Worm (Caenorhabditis elegans) whole organism, L4 larva: Measurements from ENCODE around the gene srbc-43.

Experiments
- F10B5.3 ChIP-seq: sonication (generic microtip); optimal IDR thresholded peaks from 2 replicates; lab custom pipeline; 2016; ENCODE audit warnings: mild to moderate bottlenecking, missing genetic modification characterization, missing compliant biosample characterization
- F26F4.8 ChIP-seq: fragments of 200-800 bp; sonication (Bioruptor generic); conservative IDR thresholded peaks from 2 replicates; pipeline ENCODE4 v1.3.6; 2022; ENCODE audit warnings: missing genetic modification characterization, missing compliant biosample characterization
- F37D6.2 ChIP-seq: sonication (generic microtip); optimal IDR thresholded peaks from 2 replicates; lab custom pipeline; 2016; ENCODE audit warnings: mild to moderate bottlenecking, missing genetic modification characterization, missing compliant biosample characterization
- F44E2.7 ChIP-seq: fragments of 200-800 bp; sonication (Bioruptor generic); IDR thresholded peaks from 2 replicates; pipeline ENCODE4 v2.1.2; 2022; ENCODE audit warnings: missing genetic modification characterization, missing compliant biosample characterization
- F49E8.2 ChIP-seq: sonication (generic microtip); optimal IDR thresholded peaks from 2 replicates; lab custom pipeline; 2016; ENCODE audit warnings: missing compliant biosample characterization, mild to moderate bottlenecking, missing genetic modification characterization, borderline replicate concordance
- R02D3.7 ChIP-seq: fragments of 150-350 bp; sonication (generic microtip); optimal IDR thresholded peaks from 3 replicates; lab custom pipeline; 2014; ENCODE audit warnings: missing biosample characterization, missing genetic modification characterization
- T20F7.1 ChIP-seq: fragments of 200-800 bp; sonication (Bioruptor generic); optimal IDR thresholded peaks from 2 replicates; lab custom pipeline; 2018; ENCODE audit warnings: mild to moderate bottlenecking, missing genetic modification characterization, missing compliant biosample characterization
- T26A8.4 ChIP-seq: fragments of 200-800 bp; sonication (Bioruptor generic); IDR thresholded peaks from 2 replicates; pipeline ENCODE4 v1.3.6; 2022; ENCODE audit warnings: missing genetic modification characterization, missing compliant biosample characterization
- Y105C5A.15 ChIP-seq: fragments of 200-800 bp; sonication (Bioruptor generic); IDR thresholded peaks from 2 replicates; pipeline ENCODE4 v1.3.6; 2022; ENCODE audit warnings: missing genetic modification characterization, missing compliant biosample characterization
- aly-2 ChIP-seq: sonication (generic microtip); optimal IDR thresholded peaks from 2 replicates; lab custom pipeline; 2018; ENCODE audit warnings: missing biosample characterization, missing genetic modification characterization
- arid-1 ChIP-seq: fragments of 200-800 bp; sonication (Bioruptor generic); conservative IDR thresholded peaks from 2 replicates; pipeline ENCODE4 v1.3.6; 2022; ENCODE audit warnings: missing genetic modification reagents, missing genetic modification characterization, missing compliant biosample characterization
- ceh-28 ChIP-seq: fragments of 150-350 bp; optimal IDR thresholded peaks from 2 replicates; lab custom pipeline; 2014; ENCODE audit warnings: missing biosample characterization, missing genetic modification reagents, missing genetic modification characterization
- ceh-32 ChIP-seq: sonication (generic microtip); optimal IDR thresholded peaks from 2 replicates; lab custom pipeline; 2016; ENCODE audit warnings: mild to moderate bottlenecking, missing genetic modification characterization, missing compliant biosample characterization; ENCODE audit not compliant: poor library complexity
- ceh-44 ChIP-seq: fragments of 200-800 bp; sonication (Bioruptor generic); IDR thresholded peaks from 2 replicates; pipeline ENCODE4 v1.3.6; 2022; ENCODE audit warnings: missing genetic modification reagents, missing genetic modification characterization, missing compliant biosample characterization
- daf-12 ChIP-seq: fragments of 150-350 bp; optimal IDR thresholded peaks from 2 replicates; lab custom pipeline; 2014; ENCODE audit warnings: missing biosample characterization, missing genetic modification reagents, missing genetic modification characterization
- duxl-1 ChIP-seq: sonication (generic microtip); optimal IDR thresholded peaks from 2 replicates; lab custom pipeline; 2016; ENCODE audit warnings: mild to moderate bottlenecking, missing genetic modification characterization, moderate library complexity, missing compliant biosample characterization; ENCODE audit not compliant: poor library complexity
- dve-1 ChIP-seq: sonication (generic microtip); optimal IDR thresholded peaks from 2 replicates; lab custom pipeline; 2017; ENCODE audit warnings: antibody characterized with exemption, mild to moderate bottlenecking, missing genetic modification characterization, missing compliant biosample characterization; ENCODE audit not compliant: insufficient read depth
- egl-43 ChIP-seq: fragments of 200-800 bp; sonication (Bioruptor generic); IDR thresholded peaks from 2 replicates; pipeline ENCODE4 v1.3.6; 2022; ENCODE audit warnings: missing genetic modification reagents, missing genetic modification characterization, missing compliant biosample characterization
- fos-1 ChIP-seq: fragments of 150-350 bp; optimal IDR thresholded peaks from 2 replicates; lab custom pipeline; 2014; ENCODE audit warnings: missing biosample characterization, missing genetic modification characterization
- hif-1 ChIP-seq, 2 experiments: sonication (generic microtip); optimal IDR thresholded peaks; 2 replicates each; lab custom pipeline; 2016 to 2017; ENCODE audit warnings: missing compliant biosample characterization in 2 of 2, missing genetic modification characterization in 2 of 2, missing genetic modification reagents in 2 of 2, missing genotype in 2 of 2, mild to moderate bottlenecking in 1 of 2
- hlh-11 ChIP-seq: fragments of 200-800 bp; sonication (Bioruptor generic); optimal IDR thresholded peaks from 2 replicates; lab custom pipeline; 2018; ENCODE audit warnings: mild to moderate bottlenecking, missing genetic modification characterization, missing compliant biosample characterization
- hmg-1.1 ChIP-seq: fragments of 200-800 bp; sonication (Bioruptor generic); IDR thresholded peaks from 2 replicates; pipeline ENCODE4 v1.3.6; 2022; ENCODE audit warnings: missing genetic modification reagents, missing genetic modification characterization, missing compliant biosample characterization
- jun-1 ChIP-seq: fragments of 150-350 bp; optimal IDR thresholded peaks from 2 replicates; lab custom pipeline; 2014; ENCODE audit warnings: missing biosample characterization, missing genetic modification reagents, missing genetic modification characterization
- lim-7 ChIP-seq: fragments of 200-800 bp; sonication (Bioruptor generic); IDR thresholded peaks from 2 replicates; pipeline ENCODE4 v1.3.6; 2022; ENCODE audit warnings: missing genetic modification characterization, missing compliant biosample characterization
- lin-15B ChIP-seq: fragments of 150-350 bp; sonication (generic microtip); optimal IDR thresholded peaks from 3 replicates; lab custom pipeline; 2014; ENCODE audit warnings: missing biosample characterization, missing genetic modification characterization
- lin-38 ChIP-seq: fragments of 200-800 bp; sonication (Bioruptor generic); IDR thresholded peaks from 2 replicates; pipeline ENCODE4 v1.3.6; 2022; ENCODE audit warnings: missing genetic modification reagents, missing genetic modification characterization, missing compliant biosample characterization
- lin-39 ChIP-seq: fragments of 150-350 bp; optimal IDR thresholded peaks from 2 replicates; lab custom pipeline; 2014; ENCODE audit warnings: missing biosample characterization, missing genetic modification reagents, missing genetic modification characterization
- lir-3 ChIP-seq: sonication (generic microtip); optimal IDR thresholded peaks from 2 replicates; lab custom pipeline; 2016; ENCODE audit warnings: mild to moderate bottlenecking, missing genetic modification characterization, missing compliant biosample characterization
- madf-5 ChIP-seq, 2 experiments: fragments of 200-800 bp; sonication (Bioruptor generic); IDR thresholded peaks; 2 replicates each; pipeline ENCODE4 v1.3.6; 2022; ENCODE audit warnings: missing compliant biosample characterization in 2 of 2, missing genetic modification characterization in 2 of 2
- mep-1 ChIP-seq: fragments of 150-350 bp; sonication (generic microtip); optimal IDR thresholded peaks from 3 replicates; lab custom pipeline; 2014; ENCODE audit warnings: missing biosample characterization, missing genetic modification characterization
- mes-2 ChIP-seq: sonication (generic microtip); optimal IDR thresholded peaks from 2 replicates; lab custom pipeline; 2016; ENCODE audit warnings: missing genotype, mild to moderate bottlenecking, missing genetic modification characterization, missing compliant biosample characterization; ENCODE audit not compliant: poor library complexity, severe bottlenecking
- mxl-3 ChIP-seq: fragments of 200-800 bp; sonication (Bioruptor generic); optimal IDR thresholded peaks from 2 replicates; lab custom pipeline; 2018; ENCODE audit warnings: mild to moderate bottlenecking, missing genetic modification characterization, missing compliant biosample characterization
- nhr-10 ChIP-seq: fragments of 150-350 bp; optimal IDR thresholded peaks from 2 replicates; lab custom pipeline; 2014; ENCODE audit warnings: missing biosample characterization, missing genetic modification characterization
- nhr-102 ChIP-seq: sonication (generic microtip); optimal IDR thresholded peaks from 2 replicates; lab custom pipeline; 2016; ENCODE audit warnings: mild to moderate bottlenecking, missing genetic modification characterization, moderate library complexity, missing compliant biosample characterization
- nhr-111 ChIP-seq: fragments of 200-800 bp; sonication (Bioruptor generic); optimal IDR thresholded peaks from 2 replicates; lab custom pipeline; 2018; ENCODE audit warnings: mild to moderate bottlenecking, missing genetic modification characterization, missing compliant biosample characterization
- nhr-6 ChIP-seq: fragments of 150-350 bp; optimal IDR thresholded peaks from 2 replicates; lab custom pipeline; 2014; ENCODE audit warnings: missing biosample characterization, missing genetic modification characterization
- nhr-76 ChIP-seq: fragments of 150-350 bp; optimal IDR thresholded peaks from 2 replicates; lab custom pipeline; 2014; ENCODE audit warnings: missing biosample characterization, missing genetic modification characterization
- nhr-77 ChIP-seq: fragments of 150-350 bp; optimal IDR thresholded peaks from 2 replicates; lab custom pipeline; 2014; ENCODE audit warnings: missing biosample characterization, missing genetic modification characterization
- pha-4 ChIP-seq, 2 experiments: fragments of 150-350 bp in 1 of 2; fragments of 200-800 bp in 1 of 2; sonication (Bioruptor generic) in 1 of 2; IDR thresholded peaks in 1 of 2; optimal IDR thresholded peaks in 1 of 2; 2 replicates each; pipeline versions ENCODE4 v1.3.6 to Lab custom; 2014 to 2022; ENCODE audit warnings: missing genetic modification characterization in 2 of 2, missing genetic modification reagents in 2 of 2, missing biosample characterization in 1 of 2, missing compliant biosample characterization in 1 of 2
- pqm-1 ChIP-seq: sonication (generic microtip); optimal IDR thresholded peaks from 2 replicates; lab custom pipeline; 2017; ENCODE audit warnings: missing biosample characterization, missing genetic modification characterization
- saeg-2 ChIP-seq: fragments of 200-800 bp; sonication (Bioruptor generic); IDR thresholded peaks from 2 replicates; pipeline ENCODE4 v1.3.6; 2022; ENCODE audit warnings: missing genetic modification reagents, missing genetic modification characterization, missing compliant biosample characterization
- sdz-12 ChIP-seq: fragments of 200-800 bp; sonication (Bioruptor generic); optimal IDR thresholded peaks from 2 replicates; lab custom pipeline; 2018; ENCODE audit warnings: mild to moderate bottlenecking, missing genetic modification characterization, missing compliant biosample characterization
- skn-1 ChIP-seq: fragments of 150-350 bp; optimal IDR thresholded peaks from 2 replicates; lab custom pipeline; 2014; ENCODE audit warnings: missing biosample characterization, missing genetic modification characterization
- snpc-1.2 ChIP-seq: fragments of 200-800 bp; sonication (Bioruptor generic); IDR thresholded peaks from 2 replicates; pipeline ENCODE4 v1.3.6; 2022; ENCODE audit warnings: missing genetic modification reagents, missing genetic modification characterization, missing compliant biosample characterization
- spr-1 ChIP-seq: sonication (generic microtip); optimal IDR thresholded peaks from 2 replicates; lab custom pipeline; 2016; ENCODE audit warnings: mild to moderate bottlenecking, missing genetic modification characterization, missing compliant biosample characterization
- tag-97 ChIP-seq: fragments of 200-800 bp; sonication (Bioruptor generic); IDR thresholded peaks from 2 replicates; pipeline ENCODE4 v1.3.6; 2022; ENCODE audit warnings: missing genetic modification characterization, missing compliant biosample characterization
- unc-130 ChIP-seq: sonication (generic microtip); optimal IDR thresholded peaks from 2 replicates; lab custom pipeline; 2016; ENCODE audit warnings: missing genetic modification reagents, missing genetic modification characterization, missing compliant biosample characterization
- zag-1 ChIP-seq: fragments of 150-350 bp; optimal IDR thresholded peaks from 2 replicates; lab custom pipeline; 2014; ENCODE audit warnings: missing biosample characterization, missing genetic modification characterization
- zfp-2 ChIP-seq: sonication (generic microtip); optimal IDR thresholded peaks from 2 replicates; lab custom pipeline; 2016; ENCODE audit warnings: mild to moderate bottlenecking, missing genetic modification characterization, missing compliant biosample characterization
- zip-11 ChIP-seq: fragments of 200-800 bp; sonication (Bioruptor generic); IDR thresholded peaks from 2 replicates; pipeline ENCODE4 v1.3.6; 2022; ENCODE audit warnings: missing genetic modification characterization, missing compliant biosample characterization

srbc-43 gene

ce11 chrV:12743778-12744502 is 46.4 kb downstream of the srbc-43 start:
- TF ChIP-seq Y105C5A.15: no peak
- TF ChIP-seq hlh-11: no peak
- TF ChIP-seq nhr-77: no peak
- TF ChIP-seq F10B5.3: no peak
- no peak for TF ChIP-seq nhr-76 (tag; lab: Kevin White, UChicago)
- TF ChIP-seq zag-1: no peak
- no peak for TF ChIP-seq lin-39 (tag; lab: Kevin White, UChicago)
- no peak for TF ChIP-seq R02D3.7
- no peak for TF ChIP-seq egl-43 (GFP tag; lab: Robert Waterston, UW)
- TF ChIP-seq unc-130 (GFP tag; lab: Kevin White, UChicago): no peak
- peak; percentile 69 for TF ChIP-seq mes-2 (tag; lab: Kevin White, UChicago)
- no peak for TF ChIP-seq nhr-6 (tag; lab: Kevin White, UChicago)
- no peak for TF ChIP-seq daf-12 (tag; lab: Kevin White, UChicago)
- TF ChIP-seq madf-5 (GFP tag; IDR thresholded peaks at IDR 0.05; lab: Robert Waterston, UW): no peak
- no peak for TF ChIP-seq lin-15B (tag; lab: Kevin White, UChicago)
- TF ChIP-seq T26A8.4 (GFP tag; lab: Robert Waterston, UW): no peak
- no peak for TF ChIP-seq hif-1 (tag; optimal IDR thresholded peaks at IDR 0.05; lab: Kevin White, UChicago)
- TF ChIP-seq dve-1 (tag; lab: Kevin White, UChicago): peak; percentile 53
- no peak for TF ChIP-seq arid-1 (GFP tag; lab: Robert Waterston, UW)
- no peak for TF ChIP-seq F26F4.8 (GFP tag; lab: Robert Waterston, UW)
- peak; percentile 62 for TF ChIP-seq duxl-1 (tag; lab: Kevin White, UChicago)
- peak; percentile 28 for TF ChIP-seq pqm-1
- TF ChIP-seq fos-1 (tag; lab: Kevin White, UChicago): no peak
- TF ChIP-seq spr-1: peak; percentile 2
- TF ChIP-seq snpc-1.2 (GFP tag; lab: Robert Waterston, UW): no peak
- TF ChIP-seq F44E2.7 (GFP tag; lab: Robert Waterston, UW): no peak
- TF ChIP-seq lir-3 (tag; lab: Kevin White, UChicago): no peak
- no peak for TF ChIP-seq hmg-1.1 (GFP tag; lab: Robert Waterston, UW)
- no peak for TF ChIP-seq pha-4 (GFP tag; IDR thresholded peaks at IDR 0.05; lab: Robert Waterston, UW)
- TF ChIP-seq pha-4 (tag; optimal IDR thresholded peaks at IDR 0.05; lab: Kevin White, UChicago): no peak
- TF ChIP-seq nhr-102: peak; percentile 49
- no peak for TF ChIP-seq ceh-44 (GFP tag; lab: Robert Waterston, UW)
- TF ChIP-seq mep-1 (tag; lab: Kevin White, UChicago): peak; percentile 66
- TF ChIP-seq zip-11 (GFP tag; lab: Robert Waterston, UW): no peak
- no peak for TF ChIP-seq lim-7 (GFP tag; lab: Robert Waterston, UW)
- no peak for TF ChIP-seq aly-2
- TF ChIP-seq tag-97 (GFP tag; lab: Robert Waterston, UW): no peak
- TF ChIP-seq mxl-3 (GFP tag; lab: Kevin White, UChicago): no peak
- TF ChIP-seq F49E8.2 (tag; lab: Kevin White, UChicago): no peak
- no peak for TF ChIP-seq F37D6.2 (tag; lab: Kevin White, UChicago)
- TF ChIP-seq lin-38 (GFP tag; lab: Robert Waterston, UW): no peak
- no peak for TF ChIP-seq T20F7.1 (GFP tag; lab: Kevin White, UChicago)
- no peak for TF ChIP-seq ceh-28 (tag; lab: Kevin White, UChicago)
- no peak for TF ChIP-seq skn-1 (tag; lab: Kevin White, UChicago)
- TF ChIP-seq saeg-2 (GFP tag; lab: Robert Waterston, UW): no peak
- TF ChIP-seq nhr-10: peak; percentile 29
- TF ChIP-seq zfp-2 (tag; lab: Kevin White, UChicago): no peak
- TF ChIP-seq ceh-32 (tag; lab: Kevin White, UChicago): no peak
- TF ChIP-seq jun-1 (tag; lab: Kevin White, UChicago): no peak
- TF ChIP-seq sdz-12 (GFP tag; lab: Kevin White, UChicago): no peak
- no peak for TF ChIP-seq nhr-111 (GFP tag; lab: Kevin White, UChicago)
